Worm (Caenorhabditis elegans): Measurements from ENCODE around the gene T07G12.4.

DNA sequence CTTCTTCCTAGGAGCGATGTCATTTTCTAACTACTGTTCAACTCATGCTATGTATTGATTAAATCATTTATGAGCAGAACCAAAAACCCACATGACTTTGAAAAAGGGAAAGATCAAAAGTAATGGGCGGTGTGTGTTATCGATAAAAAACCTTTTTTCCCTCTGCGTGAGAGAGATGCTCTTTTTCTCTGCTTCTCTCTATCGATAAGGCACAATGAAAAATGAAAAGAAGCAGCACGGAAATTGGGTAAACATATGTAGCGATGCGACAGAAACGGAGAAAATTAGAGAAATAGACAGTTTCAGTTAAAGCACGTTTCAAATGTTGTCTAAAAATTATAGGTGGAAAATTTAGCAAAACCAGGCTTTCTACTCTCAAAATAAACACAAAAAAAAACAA, 36.1 kb downstream of the T07G12.4 start:
- TF ChIP-seq ceh-48 (tag; optimal IDR thresholded peaks at IDR 0.05) (no peak), ceh-19 (GFP tag; optimal IDR thresholded peaks at IDR 0.05) (no peak), rnt-1 (tag; optimal IDR thresholded peaks at IDR 0.05) (no peak), hlh-6 (tag; optimal IDR thresholded peaks at IDR 0.05) (no peak), lim-6 (tag; optimal IDR thresholded peaks at IDR 0.05) (no peak), pag-3 (tag; optimal IDR thresholded peaks at IDR 0.05; ENCODE audit: borderline replicate concordance) (no peak), pqm-1 (tag; optimal IDR thresholded peaks at IDR 0.05) (peak; percentile 21), pha-4 (tag; optimal IDR thresholded peaks at IDR 0.05) (no peak)
